Fruit fly (Drosophila melanogaster) whole organism, embryonic: Measurements from ENCODE around the gene CG1299.

Experiments used
- Aef1 ChIP-seq: fragments of 200-800 bp; sonication (Bioruptor generic); IDR thresholded peaks from 3 replicates; pipeline ENCODE4 v1.3.6; 2022; ENCODE audit warnings: missing biosample characterization, missing genetic modification characterization
- B-H2 ChIP-seq: fragments of 200-800 bp; sonication (Bioruptor generic); optimal IDR thresholded peaks from 2 replicates; lab custom pipeline; 2018; ENCODE audit warnings: missing biosample characterization, mild to moderate bottlenecking, missing genetic modification characterization
- Bgb ChIP-seq: fragments of 200-800 bp; sonication (Bioruptor generic); IDR thresholded peaks from 2 replicates; pipeline ENCODE4 v1.3.6; 2022; ENCODE audit warnings: missing biosample characterization, missing genetic modification characterization; ENCODE audit not compliant: partially characterized antibody
- CG10147 ChIP-seq: fragments of 200-800 bp; sonication (Bioruptor generic); optimal IDR thresholded peaks from 2 replicates; lab custom pipeline; 2019; ENCODE audit warnings: missing biosample characterization, mild to moderate bottlenecking, missing genetic modification characterization, moderate library complexity
- CG10462 ChIP-seq: fragments of 200-800 bp; sonication (Bioruptor generic); optimal IDR thresholded peaks from 2 replicates; lab custom pipeline; 2016; ENCODE audit warnings: missing biosample characterization, missing genetic modification characterization
- CG10979 ChIP-seq: fragments of 200-800 bp; sonication (Bioruptor generic); optimal IDR thresholded peaks from 2 replicates; lab custom pipeline; 2018; ENCODE audit warnings: missing biosample characterization, mild to moderate bottlenecking, missing genetic modification characterization, moderate library complexity
- CG11398 ChIP-seq: fragments of 200-800 bp; sonication (Bioruptor generic); optimal IDR thresholded peaks from 2 replicates; lab custom pipeline; 2016; ENCODE audit warnings: missing biosample characterization, missing genetic modification characterization
- CG14667 ChIP-seq: fragments of 200-800 bp; sonication (Bioruptor generic); IDR thresholded peaks from 2 replicates; pipeline ENCODE4 v1.3.6; 2022; ENCODE audit warnings: missing biosample characterization, missing genetic modification characterization
- CG15514 ChIP-seq: fragments of 200-800 bp; sonication (Bioruptor generic); optimal IDR thresholded peaks from 3 replicates; lab custom pipeline; 2017; ENCODE audit warnings: missing biosample characterization, missing genetic modification characterization, mild to moderate bottlenecking, moderate library complexity, missing genetic modification reagents
- CG15601 ChIP-seq: fragments of 200-800 bp; sonication (Bioruptor generic); optimal IDR thresholded peaks from 3 replicates; lab custom pipeline; 2019; ENCODE audit warnings: missing biosample characterization, mild to moderate bottlenecking, missing genetic modification characterization, moderate library complexity
- CG16813 ChIP-seq: fragments of 200-800 bp; sonication (Bioruptor generic); IDR thresholded peaks from 3 replicates; pipeline ENCODE4 v1.3.6; 2022; ENCODE audit warnings: missing biosample characterization, missing genetic modification characterization; ENCODE audit not compliant: partially characterized antibody
- CG2889 ChIP-seq: fragments of 200-800 bp; sonication (Bioruptor generic); IDR thresholded peaks from 3 replicates; pipeline ENCODE4 v1.3.6; 2022; ENCODE audit warnings: missing biosample characterization, missing genetic modification characterization
- CG31224 ChIP-seq: fragments of 200-800 bp; sonication (Bioruptor generic); IDR thresholded peaks from 2 replicates; pipeline ENCODE4 v1.3.6; 2022; ENCODE audit warnings: missing biosample characterization, missing genetic modification characterization
- CG31365 ChIP-seq: fragments of 200-800 bp; sonication (Bioruptor generic); optimal IDR thresholded peaks from 2 replicates; lab custom pipeline; 2018; ENCODE audit warnings: missing biosample characterization, mild to moderate bottlenecking, missing genetic modification characterization
- CG34422 ChIP-seq: fragments of 200-800 bp; sonication (Bioruptor generic); IDR thresholded peaks from 3 replicates; pipeline ENCODE4 v1.3.6; 2022; ENCODE audit warnings: missing biosample characterization, missing genetic modification characterization
- CG4820 ChIP-seq: fragments of 200-800 bp; sonication (Bioruptor generic); optimal IDR thresholded peaks from 3 replicates; lab custom pipeline; 2016; ENCODE audit warnings: missing biosample characterization, missing genetic modification characterization
- CG4854 ChIP-seq: fragments of 200-800 bp; sonication (Bioruptor generic); optimal IDR thresholded peaks from 2 replicates; lab custom pipeline; 2016; ENCODE audit warnings: missing biosample characterization, missing genetic modification characterization, inconsistent platforms
- CG6683 ChIP-seq: fragments of 200-800 bp; sonication (Bioruptor generic); optimal IDR thresholded peaks from 2 replicates; lab custom pipeline; 2017; ENCODE audit warnings: missing biosample characterization, mild to moderate bottlenecking, missing genetic modification characterization, missing genetic modification reagents
- CG7271 ChIP-seq: fragments of 200-800 bp; sonication (Bioruptor generic); optimal IDR thresholded peaks from 2 replicates; lab custom pipeline; 2018; ENCODE audit warnings: missing biosample characterization, mild to moderate bottlenecking, missing genetic modification characterization, moderate library complexity
- CG7987 ChIP-seq: fragments of 200-800 bp; sonication (Bioruptor generic); optimal IDR thresholded peaks from 2 replicates; lab custom pipeline; 2018; ENCODE audit warnings: missing biosample characterization, mild to moderate bottlenecking, missing genetic modification characterization, moderate library complexity
- Doc2 ChIP-seq: fragments of 200-800 bp; sonication (Bioruptor generic); IDR thresholded peaks from 2 replicates; pipeline ENCODE4 v1.3.6; 2022; ENCODE audit warnings: missing biosample characterization, missing genetic modification characterization
- MBD-R2 ChIP-seq: fragments of 200-800 bp; sonication (Bioruptor generic); IDR thresholded peaks from 2 replicates; pipeline ENCODE4 v1.3.6; 2022; ENCODE audit warnings: missing biosample characterization, missing genetic modification characterization
- MTF-1 ChIP-seq: fragments of 200-800 bp; sonication (Bioruptor generic); optimal IDR thresholded peaks from 2 replicates; lab custom pipeline; 2018; ENCODE audit warnings: missing biosample characterization, mild to moderate bottlenecking, missing genetic modification characterization, borderline replicate concordance
- NC2β ChIP-seq: fragments of 200-800 bp; sonication (Bioruptor generic); optimal IDR thresholded peaks from 2 replicates; lab custom pipeline; 2016; ENCODE audit warnings: missing biosample characterization, missing genetic modification characterization
- Nf-YA ChIP-seq: fragments of 200-800 bp; sonication (Bioruptor generic); IDR thresholded peaks from 2 replicates; pipeline ENCODE4 v1.3.6; 2022; ENCODE audit warnings: missing biosample characterization, missing genetic modification characterization
- Sox100B ChIP-seq: fragments of 200-800 bp; sonication (Bioruptor generic); optimal IDR thresholded peaks from 3 replicates; lab custom pipeline; 2018; ENCODE audit warnings: missing biosample characterization, mild to moderate bottlenecking, missing genetic modification characterization
- Stat92E ChIP-seq, 3 experiments: fragments of >200 bp in 2 of 3; fragments of 200-800 bp in 1 of 3; sonication (Bioruptor generic) in 1 of 3; optimal IDR thresholded peaks; 2 replicates each; lab custom pipeline; 2017 to 2019; ENCODE audit warnings: missing biosample characterization in 3 of 3, missing genetic modification characterization in 3 of 3, mild to moderate bottlenecking in 1 of 3, moderate library complexity in 1 of 3
- Xbp1 ChIP-seq: fragments of 200-800 bp; sonication (Bioruptor generic); optimal IDR thresholded peaks from 3 replicates; lab custom pipeline; 2016; ENCODE audit warnings: missing biosample characterization, mild to moderate bottlenecking, missing genetic modification characterization
- abd-A ChIP-seq: fragments of 200-800 bp; sonication (Bioruptor generic); optimal IDR thresholded peaks from 3 replicates; lab custom pipeline; 2019; ENCODE audit warnings: missing biosample characterization, mild to moderate bottlenecking, missing genetic modification characterization, moderate library complexity
- ac ChIP-seq: fragments of 200-800 bp; sonication (Bioruptor generic); optimal IDR thresholded peaks from 3 replicates; lab custom pipeline; 2017; ENCODE audit warnings: missing biosample characterization, mild to moderate bottlenecking, missing genetic modification characterization
- bcd ChIP-seq: fragments of 200-800 bp; sonication (Bioruptor generic); optimal IDR thresholded peaks from 2 replicates; lab custom pipeline; 2017; ENCODE audit warnings: missing biosample characterization, mild to moderate bottlenecking, missing genetic modification characterization
- chinmo ChIP-seq: fragments of 200-800 bp; sonication (Bioruptor generic); IDR thresholded peaks from 4 replicates; pipeline ENCODE4 v1.3.6; 2022; ENCODE audit warnings: missing biosample characterization, missing genetic modification characterization; ENCODE audit not compliant: partially characterized antibody
- dysf ChIP-seq: fragments of 200-800 bp; sonication (Bioruptor generic); IDR thresholded peaks from 3 replicates; pipeline ENCODE4 v1.3.6; 2022; ENCODE audit warnings: missing biosample characterization, missing genetic modification characterization
- exex ChIP-seq: fragments of 200-800 bp; sonication (Bioruptor generic); optimal IDR thresholded peaks from 4 replicates; lab custom pipeline; 2018; ENCODE audit warnings: missing biosample characterization, mild to moderate bottlenecking, missing genetic modification characterization, moderate library complexity
- kah ChIP-seq: fragments of 200-800 bp; sonication (Bioruptor generic); optimal IDR thresholded peaks from 2 replicates; lab custom pipeline; 2018; ENCODE audit warnings: missing biosample characterization, mild to moderate bottlenecking, missing genetic modification characterization
- mam ChIP-seq: fragments of 200-800 bp; sonication (Bioruptor generic); optimal IDR thresholded peaks from 3 replicates; lab custom pipeline; 2016; ENCODE audit warnings: missing biosample characterization, missing genetic modification characterization
- mld ChIP-seq: fragments of 200-800 bp; sonication (Bioruptor generic); IDR thresholded peaks from 3 replicates; pipeline ENCODE4 v1.3.6; 2022; ENCODE audit warnings: missing biosample characterization, missing genetic modification characterization; ENCODE audit not compliant: partially characterized antibody
- nerfin-1 ChIP-seq: fragments of 200-800 bp; sonication (Bioruptor generic); optimal IDR thresholded peaks from 3 replicates; lab custom pipeline; 2019; ENCODE audit warnings: missing biosample characterization, mild to moderate bottlenecking, missing genetic modification characterization, moderate library complexity
- nerfin-2 ChIP-seq: fragments of 200-800 bp; sonication (Bioruptor generic); IDR thresholded peaks from 2 replicates; pipeline ENCODE4 v1.3.6; 2022; ENCODE audit warnings: missing biosample characterization, missing genetic modification characterization; ENCODE audit not compliant: partially characterized antibody
- sens ChIP-seq: fragments of 200-800 bp; sonication (Bioruptor generic); peaks from one replicate; lab custom pipeline; 2016; ENCODE audit warnings: missing biosample characterization, missing genetic modification characterization
- seq ChIP-seq: fragments of 200-800 bp; sonication (Bioruptor generic); IDR thresholded peaks from 2 replicates; pipeline ENCODE4 v1.3.6; 2022; ENCODE audit warnings: missing biosample characterization, missing genetic modification characterization
- sim ChIP-seq: fragments of 200-800 bp; sonication (Bioruptor generic); IDR thresholded peaks from 2 replicates; pipeline ENCODE4 v1.3.6; 2022; ENCODE audit warnings: missing biosample characterization, missing genetic modification characterization
- sna ChIP-seq: fragments of 200-800 bp; sonication (Bioruptor generic); IDR thresholded peaks from 2 replicates; pipeline ENCODE4 v1.3.6; 2022; ENCODE audit warnings: missing biosample characterization, missing genetic modification characterization; ENCODE audit not compliant: partially characterized antibody
- so ChIP-seq: fragments of 200-800 bp; sonication (Bioruptor generic); IDR thresholded peaks from 3 replicates; pipeline ENCODE4 v1.3.6; 2022; ENCODE audit warnings: missing biosample characterization, missing genetic modification characterization
- ssp ChIP-seq: fragments of 200-800 bp; sonication (Bioruptor generic); IDR thresholded peaks from 2 replicates; pipeline ENCODE4 v1.3.6; 2022; ENCODE audit warnings: missing biosample characterization, missing genetic modification characterization
- stwl ChIP-seq: fragments of 200-800 bp; sonication (Bioruptor generic); optimal IDR thresholded peaks from 3 replicates; lab custom pipeline; 2018; ENCODE audit warnings: missing biosample characterization, mild to moderate bottlenecking, missing genetic modification characterization, moderate library complexity
- tgo ChIP-seq: fragments of 200-800 bp; sonication (Bioruptor generic); IDR thresholded peaks from 3 replicates; pipeline ENCODE4 v1.3.6; 2022; ENCODE audit warnings: missing biosample characterization, missing genetic modification characterization
- tll ChIP-seq, 2 experiments: fragments of 200-800 bp in 1 of 2; fragments of >200 bp in 1 of 2; sonication (Bioruptor generic) in 1 of 2; optimal IDR thresholded peaks; 2 replicates each; lab custom pipeline; 2017 to 2019; ENCODE audit warnings: missing biosample characterization in 2 of 2, missing genetic modification characterization in 2 of 2, mild to moderate bottlenecking in 1 of 2, moderate library complexity in 1 of 2
- vvl ChIP-seq: fragments of 200-800 bp; sonication (Bioruptor generic); IDR thresholded peaks from 2 replicates; pipeline ENCODE4 v1.3.6; 2022; ENCODE audit warnings: missing biosample characterization, missing genetic modification characterization
- wek ChIP-seq: fragments of 200-800 bp; sonication (Bioruptor generic); optimal IDR thresholded peaks from 3 replicates; lab custom pipeline; 2018; ENCODE audit warnings: missing biosample characterization, mild to moderate bottlenecking, missing genetic modification characterization, moderate library complexity

The CG1299 gene

DNA sequence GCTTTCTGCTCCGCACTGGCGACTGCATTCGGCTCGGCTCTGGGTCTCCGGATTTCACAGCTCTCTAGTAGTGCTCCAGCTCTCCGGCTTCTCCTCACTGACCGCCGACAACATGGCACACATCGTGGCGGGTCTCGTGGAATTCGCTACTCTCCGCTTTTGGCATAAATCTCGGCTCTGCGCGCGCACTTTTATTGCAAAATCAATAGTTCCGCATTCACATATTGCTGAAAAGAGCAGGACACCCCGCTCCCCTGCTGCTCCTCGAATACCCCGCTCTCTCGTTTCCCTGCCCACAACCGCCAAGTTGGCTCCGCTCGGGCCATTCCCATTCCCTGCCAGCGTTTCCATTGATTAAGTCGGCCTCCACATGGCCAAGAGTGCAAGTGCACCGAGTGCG lies 36.8 kb downstream of the CG1299 start (continued):
- TF ChIP-seq CG10462 (GFP tag; lab: Kevin White, UChicago) (no peak), kah (GFP tag; lab: Kevin White, UChicago) (no peak), sens (GFP tag; lab: Kevin White, UChicago) (no peak), CG15601 (tag; lab: Kevin White, UChicago) (no peak), dysf (GFP tag; lab: Robert Waterston, UW) (no peak), seq (GFP tag; lab: Robert Waterston, UW) (0 out of 2 replicates have a peak, but pooled peaks have one; percentile 29), nerfin-1 (tag; lab: Kevin White, UChicago) (peak; percentile 78), CG14667 (no peak), tgo (GFP tag; lab: Robert Waterston, UW) (no peak), abd-A (peak; percentile 77), chinmo (GFP tag; lab: Robert Waterston, UW) (0 out of 4 replicates have a peak, but pooled peaks have one; percentile 25), CG10147 (GFP tag; lab: Kevin White, UChicago) (no peak), MTF-1 (no peak), CG10979 (no peak), CG7271 (no peak), ssp (no peak), Bgb (GFP tag; lab: Robert Waterston, UW) (peak; percentile 19; the same call in 1 of the 2 replicates), CG7987 (no peak), B-H2 (no peak), so (GFP tag; lab: Robert Waterston, UW) (no peak), stwl (tag; lab: Kevin White, UChicago) (no peak), CG2889 (no peak), vvl (GFP tag; lab: Robert Waterston, UW) (no peak), CG31224 (GFP tag; lab: Robert Waterston, UW) (no peak), mam (GFP tag; lab: Kevin White, UChicago) (no peak), Sox100B (no peak), exex (tag; lab: Kevin White, UChicago) (no peak), CG11398 (GFP tag; lab: Kevin White, UChicago) (no peak), CG6683 (GFP tag; lab: Kevin White, UChicago) (no peak), CG34422 (GFP tag; lab: Robert Waterston, UW) (no peak), wek (GFP tag; lab: Kevin White, UChicago) (no peak), MBD-R2 (0 out of 2 replicates have a peak, but pooled peaks have one; percentile 13), NC2β (GFP tag; lab: Kevin White, UChicago) (no peak), ac (GFP tag; lab: Kevin White, UChicago) (no peak), sim (GFP tag; lab: Robert Waterston, UW) (no peak), mld (GFP tag; lab: Robert Waterston, UW) (0 out of 3 replicates have a peak, but pooled peaks have one; percentile 44), bcd (GFP tag; lab: Kevin White, UChicago) (no peak), tll (GFP tag; optimal IDR thresholded peaks at IDR 0.05; lab: Kevin White, UChicago) (no peak), CG4854 (GFP tag; lab: Kevin White, UChicago) (no peak), CG4820 (GFP tag; lab: Kevin White, UChicago) (no peak), Aef1 (GFP tag; lab: Robert Waterston, UW) (no peak), nerfin-2 (no peak), Stat92E (GFP tag; optimal IDR thresholded peaks at IDR 0.05; lab: Kevin White, UChicago) (no peak), sna (GFP tag; lab: Robert Waterston, UW) (no peak), Nf-YA (no peak), CG15514 (peak; percentile 39), CG31365 (no peak), Xbp1 (GFP tag; lab: Kevin White, UChicago) (no peak), CG16813 (GFP tag; lab: Robert Waterston, UW) (no peak), Doc2 (GFP tag; lab: Robert Waterston, UW) (no peak)
